Fruit fly (Drosophila melanogaster): ENCODE measurements around the gene CG10096.
A peak's percentile ranks its signal among the peaks of the same experiment; 100 is the strongest.

- TF ChIP-seq Hr96 (GFP tag; optimal IDR thresholded peaks at IDR 0.05): no peak
- TF ChIP-seq CG7045 (GFP tag; optimal IDR thresholded peaks at IDR 0.05): peak; percentile 49
- no peak for TF ChIP-seq bab1 (GFP tag; optimal IDR thresholded peaks at IDR 0.05)
- TF ChIP-seq tj (GFP tag; optimal IDR thresholded peaks at IDR 0.05): no peak
- no peak for TF ChIP-seq CG11617 (GFP tag; optimal IDR thresholded peaks at IDR 0.05)
These were observed 2.3 kb upstream of the CG10096 start for dm6 chr3R:12398054-12398453.
